Fruit fly (Drosophila melanogaster) Kc167 (cell line): ENCODE results near the gene Hsp70Ab.

Source experiments
- Myc ChIP-seq: fragments of >200 bp; optimal IDR thresholded peaks from 2 replicates; lab custom pipeline; 2017; ENCODE audit warnings: missing external identifiers
- Sin3A ChIP-seq: fragments of >200 bp; optimal IDR thresholded peaks from 2 replicates; lab custom pipeline; 2018; ENCODE audit warnings: missing external identifiers
- h ChIP-seq: fragments of >200 bp; optimal IDR thresholded peaks from 3 replicates; lab custom pipeline; 2018; ENCODE audit warnings: missing external identifiers
- insv ChIP-seq: fragments of >200 bp; optimal IDR thresholded peaks from 3 replicates; lab custom pipeline; 2018; ENCODE audit warnings: missing external identifiers
- psq ChIP-seq: fragments of >200 bp; optimal IDR thresholded peaks from 2 replicates; lab custom pipeline; 2017; ENCODE audit warnings: missing external identifiers
- ttk ChIP-seq: sonication (Bioruptor generic); optimal IDR thresholded peaks from 2 replicates; lab custom pipeline; 2017; ENCODE audit warnings: missing external identifiers

dm6 chr3R:11920605-11921004 lies 37.7 kb upstream of the Hsp70Ab start:
- TF ChIP-seq psq (lab: Kevin White, UChicago) (no peak), ttk (no peak), h (no peak), Sin3A (no peak), Myc (lab: Kevin White, UChicago) (no peak), insv (lab: Kevin White, UChicago) (no peak)
